Fruit fly (Drosophila melanogaster): ENCODE results near the gene Rpn7.

Gene Rpn7

dm6 chr3R:22487037-22487492, 25.2 kb upstream of the Rpn7 start, which contains the start of gene Pfdn5 (continued):
- TF ChIP-seq Bgb (GFP tag; IDR thresholded peaks at IDR 0.05; ENCODE audit: partially characterized antibody) (peak; percentile 91), CG13624 (GFP tag; optimal IDR thresholded peaks at IDR 0.05) (peak; percentile 38), crol (GFP tag; IDR thresholded peaks at IDR 0.05) (peak; percentile 90), unc-4 (GFP tag; IDR thresholded peaks at IDR 0.05; ENCODE audit: partially characterized antibody) (peak; percentile 78), CG9797 (GFP tag; optimal IDR thresholded peaks at IDR 0.05) (peak; percentile 38), Med (GFP tag) (peak; percentile 87), CG34224 (GFP tag; IDR thresholded peaks at IDR 0.05; ENCODE audit: partially characterized antibody) (peak; percentile 88), Hsf (GFP tag; optimal IDR thresholded peaks at IDR 0.05) (no peak), CG14860 (GFP tag; IDR thresholded peaks at IDR 0.05; ENCODE audit: partially characterized antibody) (peak; percentile 88), CG7928 (GFP tag; optimal IDR thresholded peaks at IDR 0.05) (peak; percentile 53), gfzf (GFP tag; optimal IDR thresholded peaks at IDR 0.05) (peak; percentile 38), CG9817 (tag; optimal IDR thresholded peaks at IDR 0.05) (no peak), bbx (GFP tag; IDR thresholded peaks at IDR 0.05; ENCODE audit: partially characterized antibody) (peak; percentile 82), amos (GFP tag; IDR thresholded peaks at IDR 0.05; ENCODE audit: partially characterized antibody) (peak; percentile 77), tx (GFP tag; optimal IDR thresholded peaks at IDR 0.05) (peak; percentile 12), CG12744 (GFP tag; optimal IDR thresholded peaks at IDR 0.05) (no peak), Dip2 (GFP tag; IDR thresholded peaks at IDR 0.05) (no peak), sens (GFP tag) (peak; percentile 75), CG2120 (GFP tag; optimal IDR thresholded peaks at IDR 0.05) (peak; percentile 49), Dll (GFP tag; IDR thresholded peaks at IDR 0.05; ENCODE audit: partially characterized antibody) (peak; percentile 80), CG43689 (GFP tag; IDR thresholded peaks at IDR 0.05) (no peak), Myb (GFP tag; optimal IDR thresholded peaks at IDR 0.05) (peak; percentile 76), dm (GFP tag; optimal IDR thresholded peaks at IDR 0.05) (peak; percentile 73), ftz-f1 (GFP tag; optimal IDR thresholded peaks at IDR 0.05) (peak; percentile 16), CG30020 (tag; optimal IDR thresholded peaks at IDR 0.05) (no peak), phol (tag; optimal IDR thresholded peaks at IDR 0.05) (peak; percentile 53), CHES-1-like (GFP tag; optimal IDR thresholded peaks at IDR 0.05) (peak; percentile 26), Sry-δ (GFP tag; optimal IDR thresholded peaks at IDR 0.05) (peak; percentile 86), Bteb2 (GFP tag; optimal IDR thresholded peaks at IDR 0.05) (peak; percentile 7), CG10565 (GFP tag; optimal IDR thresholded peaks at IDR 0.05) (no peak), YL-1 (GFP tag; optimal IDR thresholded peaks at IDR 0.05) (peak; percentile 84), B-H1 (GFP tag; IDR thresholded peaks at IDR 0.05) (no peak), CG3847 (GFP tag; IDR thresholded peaks at IDR 0.05) (0 out of 2 replicates have a peak, but pooled peaks have one; percentile 15), inv (GFP tag; IDR thresholded peaks at IDR 0.05; ENCODE audit: partially characterized antibody) (peak; percentile 69), Opbp (GFP tag; IDR thresholded peaks at IDR 0.05; ENCODE audit: partially characterized antibody) (peak; percentile 83), CG3995 (GFP tag; optimal IDR thresholded peaks at IDR 0.05) (peak; percentile 48), CG2712 (tag; optimal IDR thresholded peaks at IDR 0.05) (no peak), Scr (GFP tag; IDR thresholded peaks at IDR 0.05; ENCODE audit: partially characterized antibody) (peak; percentile 78), Dref (GFP tag; IDR thresholded peaks at IDR 0.05) (peak; percentile 98), Sin3A (optimal IDR thresholded peaks at IDR 0.05) (peak; percentile 44), chinmo (GFP tag; IDR thresholded peaks at IDR 0.05; ENCODE audit: partially characterized antibody) (0 out of 4 replicates have a peak, but pooled peaks have one; percentile 56), BEAF-32 (GFP tag; optimal IDR thresholded peaks at IDR 0.05) (peak; percentile 73), lola (GFP tag; optimal IDR thresholded peaks at IDR 0.05) (no peak), CG14441 (GFP tag; IDR thresholded peaks at IDR 0.05) (no peak), trem (tag; optimal IDR thresholded peaks at IDR 0.05) (peak; percentile 78), bcd (GFP tag; optimal IDR thresholded peaks at IDR 0.05) (no peak), CG12659 (GFP tag; optimal IDR thresholded peaks at IDR 0.05) (peak; percentile 72), Elba2 (GFP tag; optimal IDR thresholded peaks at IDR 0.05) (peak; percentile 32), trh (GFP tag; optimal IDR thresholded peaks at IDR 0.05) (no peak), HmgD (GFP tag; optimal IDR thresholded peaks at IDR 0.05) (peak; percentile 33)
